Worm (Caenorhabditis elegans): ENCODE measurements around the gene fbxa-118.

Gene fbxa-118

DNA sequence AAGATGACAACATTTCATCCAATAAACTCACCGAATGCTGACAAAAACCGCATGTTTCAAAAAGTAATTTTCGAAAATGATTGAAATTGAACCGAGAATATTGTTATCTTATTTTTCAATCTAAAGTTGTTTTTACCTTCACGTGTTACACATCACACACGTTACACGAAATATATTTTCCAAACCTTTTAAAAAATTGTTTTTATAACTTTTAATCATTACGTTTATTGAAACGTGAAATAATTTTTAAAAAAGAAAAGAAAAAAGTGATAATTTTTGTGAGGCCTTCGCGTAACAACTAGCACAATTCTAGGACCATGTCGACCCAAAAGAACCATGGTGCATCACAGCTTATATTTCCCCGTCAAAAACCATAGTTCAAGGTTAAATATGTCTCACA, 17.8 kb upstream of the fbxa-118 start, which contains the start of gene M162.7:
Gene M162.7 (minus strand): TSS at position 101 of the 400 bp plus-strand sequence.
- no peak for TF ChIP-seq sem-2 (GFP tag; optimal IDR thresholded peaks at IDR 0.05)
- TF ChIP-seq cnd-1 (tag; optimal IDR thresholded peaks at IDR 0.05): no peak
- TF ChIP-seq mep-1 (tag; optimal IDR thresholded peaks at IDR 0.05): no peak
- no peak for TF ChIP-seq lin-13 (tag; optimal IDR thresholded peaks at IDR 0.05)
- no peak for TF ChIP-seq flh-1 (GFP tag; optimal IDR thresholded peaks at IDR 0.05)
- no peak for TF ChIP-seq unc-62 (GFP tag; optimal IDR thresholded peaks at IDR 0.05)
- no peak for TF ChIP-seq nhr-28 (tag; optimal IDR thresholded peaks at IDR 0.05)
- TF ChIP-seq pha-4 (tag; optimal IDR thresholded peaks at IDR 0.05): no peak
- no peak for TF ChIP-seq M03D4.4 (tag; optimal IDR thresholded peaks at IDR 0.05)
- no peak for TF ChIP-seq ceh-83 (GFP tag; optimal IDR thresholded peaks at IDR 0.05)
- TF ChIP-seq ces-1 (GFP tag; optimal IDR thresholded peaks at IDR 0.05): no peak

DNA sequence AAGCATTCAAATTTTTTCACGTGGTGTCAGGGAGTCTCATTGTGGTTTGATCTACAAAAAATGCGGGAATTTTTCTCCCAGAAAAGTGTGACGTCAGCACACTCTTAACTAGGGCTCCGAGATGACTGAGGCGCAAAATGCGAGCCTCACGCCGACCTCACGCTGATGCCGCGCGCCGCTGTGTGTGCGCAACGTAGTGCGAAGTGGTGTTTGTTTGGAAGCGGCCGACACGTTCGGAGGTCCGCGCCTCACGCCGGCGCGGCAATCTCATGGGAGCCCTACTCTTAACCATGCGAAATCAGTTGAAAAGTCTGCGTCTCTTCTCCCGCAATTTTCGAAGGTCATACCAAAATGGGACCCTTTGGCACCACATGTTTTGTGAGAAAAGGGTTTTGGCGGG, 13.1 kb upstream of the fbxa-118 start:
- TF ChIP-seq zip-8 (tag; optimal IDR thresholded peaks at IDR 0.05): no peak
- no peak for TF ChIP-seq lin-13 (tag; optimal IDR thresholded peaks at IDR 0.05)
- no peak for TF ChIP-seq unc-120 (tag; optimal IDR thresholded peaks at IDR 0.05; ENCODE audit: poor library complexity, severe bottlenecking)

DNA sequence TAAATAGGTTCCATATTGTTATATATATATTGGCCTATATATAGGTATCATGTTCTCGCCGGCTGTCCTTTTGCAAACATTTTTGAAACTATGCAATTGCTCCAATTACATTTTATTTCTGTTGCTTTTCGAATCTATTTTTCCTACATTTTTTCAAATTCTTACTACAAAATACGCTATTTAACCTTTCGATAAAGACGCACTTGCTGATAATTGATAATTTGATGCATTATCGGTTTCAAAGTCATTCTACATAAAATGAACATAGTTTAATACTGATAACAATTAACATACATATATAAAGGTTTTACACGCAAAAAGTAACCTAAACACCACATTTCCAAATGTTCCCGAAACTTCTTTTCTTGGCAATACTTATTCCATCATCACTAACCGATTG, 11.2 kb upstream of the fbxa-118 start, which contains the start of gene clec-258:
Gene clec-258 (plus strand): TSS at position 81 of the 400 bp plus-strand sequence.
- TF ChIP-seq cnd-1 (tag; optimal IDR thresholded peaks at IDR 0.05) (no peak), ceh-43 (GFP tag; optimal IDR thresholded peaks at IDR 0.05) (no peak), ztf-11 (tag; optimal IDR thresholded peaks at IDR 0.05) (no peak), unc-62 (GFP tag; optimal IDR thresholded peaks at IDR 0.05) (no peak), mab-5 (tag; optimal IDR thresholded peaks at IDR 0.05) (no peak), sptf-1 (tag; optimal IDR thresholded peaks at IDR 0.05) (no peak), blmp-1 (tag; optimal IDR thresholded peaks at IDR 0.05) (no peak), lin-32 (GFP tag; optimal IDR thresholded peaks at IDR 0.05) (no peak), ham-2 (GFP tag; optimal IDR thresholded peaks at IDR 0.05) (no peak)

DNA sequence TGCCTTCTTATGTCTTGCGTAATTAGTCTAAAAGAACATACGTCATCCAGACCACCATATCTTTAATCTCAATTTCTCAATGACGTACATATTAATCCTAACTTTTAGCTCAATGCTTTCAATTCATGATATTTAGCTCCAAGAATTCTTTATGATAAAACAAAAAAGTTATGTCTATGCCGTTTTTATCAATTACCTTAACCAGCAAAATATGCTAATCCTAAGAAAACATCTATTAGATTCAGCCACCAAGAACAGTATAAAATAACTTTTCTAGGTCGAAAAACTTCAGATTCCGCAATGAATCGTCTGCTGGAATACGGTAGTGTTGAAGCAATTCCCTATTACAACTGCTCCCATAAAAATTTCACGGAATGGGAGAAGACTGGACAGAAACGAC, 6.7 kb upstream of the fbxa-118 start, which contains the start of gene srt-45:
Gene srt-45 (plus strand): TSS at position 301 of the 400 bp plus-strand sequence.
- no peak for TF ChIP-seq ces-1 (GFP tag; optimal IDR thresholded peaks at IDR 0.05)
- peak; percentile 11 for TF ChIP-seq zip-8 (tag; optimal IDR thresholded peaks at IDR 0.05)
- no peak for TF ChIP-seq unc-39 (tag; optimal IDR thresholded peaks at IDR 0.05)
- TF ChIP-seq bed-3 (GFP tag; optimal IDR thresholded peaks at IDR 0.05): no peak
- no peak for TF ChIP-seq cnd-1 (tag; optimal IDR thresholded peaks at IDR 0.05)
- no peak for TF ChIP-seq tbx-8 (GFP tag; optimal IDR thresholded peaks at IDR 0.05)
- no peak for TF ChIP-seq mep-1 (tag; optimal IDR thresholded peaks at IDR 0.05)

DNA sequence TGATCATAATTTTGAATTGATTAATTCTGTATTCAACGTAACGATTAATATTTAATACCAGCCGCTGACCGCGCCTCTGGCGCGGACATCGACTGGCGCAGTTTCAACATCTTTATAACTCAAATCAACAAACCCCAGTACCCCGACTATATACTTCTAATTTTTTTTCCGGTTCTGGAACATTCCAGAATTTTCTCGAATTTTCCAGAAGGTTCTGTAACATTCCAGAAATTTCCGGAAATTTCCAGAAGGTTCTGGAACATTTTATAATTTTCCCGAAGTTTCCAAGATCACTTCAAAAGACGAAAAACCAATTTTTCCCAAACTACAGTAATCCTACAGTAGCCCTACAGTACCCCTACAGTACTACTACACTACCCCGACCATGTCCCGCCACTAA, 2.1 kb upstream of the fbxa-118 start:
- no peak for TF ChIP-seq nhr-12 (tag; optimal IDR thresholded peaks at IDR 0.05)
- no peak for TF ChIP-seq nhr-28 (tag; optimal IDR thresholded peaks at IDR 0.05)
- TF ChIP-seq tbx-8 (GFP tag; optimal IDR thresholded peaks at IDR 0.05): no peak
- TF ChIP-seq elt-3 (tag; optimal IDR thresholded peaks at IDR 0.05): no peak
- no peak for TF ChIP-seq flh-1 (GFP tag; optimal IDR thresholded peaks at IDR 0.05)
- no peak for TF ChIP-seq ceh-39 (tag; optimal IDR thresholded peaks at IDR 0.05)

DNA sequence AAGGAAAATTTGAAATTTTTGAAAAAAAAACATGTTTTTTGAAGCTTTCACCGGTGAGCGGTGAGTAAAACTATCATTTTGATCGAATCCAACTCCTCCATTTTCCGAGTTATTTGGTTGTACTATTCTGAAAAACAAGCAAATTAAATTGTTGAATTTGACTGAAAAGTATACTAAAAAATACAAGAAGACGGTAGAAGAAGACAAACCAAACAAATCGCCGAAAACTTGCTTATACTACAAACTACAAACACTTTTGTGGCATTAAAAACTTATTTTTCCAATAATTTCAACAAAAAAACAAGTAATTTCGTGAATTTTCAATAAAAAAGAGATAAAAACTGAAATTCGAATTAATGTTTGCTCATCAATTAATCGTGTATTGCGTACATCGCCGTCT, 1.5 kb upstream of the fbxa-118 start, which contains the start of gene fbxa-194:
Gene fbxa-194 (minus strand): TSS at position 101 of the 400 bp plus-strand sequence.
- TF ChIP-seq snpc-4 (tag; optimal IDR thresholded peaks at IDR 0.05): no peak
- no peak for TF ChIP-seq ceh-39 (tag; optimal IDR thresholded peaks at IDR 0.05)
- no peak for TF ChIP-seq hlh-1 (tag; optimal IDR thresholded peaks at IDR 0.05)
- TF ChIP-seq blmp-1 (tag; optimal IDR thresholded peaks at IDR 0.05): no peak
- no peak for TF ChIP-seq lin-13 (tag; optimal IDR thresholded peaks at IDR 0.05)
- TF ChIP-seq bed-3 (GFP tag; optimal IDR thresholded peaks at IDR 0.05): no peak
- TF ChIP-seq ztf-11 (tag; optimal IDR thresholded peaks at IDR 0.05): no peak
- TF ChIP-seq unc-120 (tag; optimal IDR thresholded peaks at IDR 0.05; ENCODE audit: poor library complexity, severe bottlenecking): no peak
- no peak for TF ChIP-seq nhr-2 (tag; optimal IDR thresholded peaks at IDR 0.05)
- TF ChIP-seq nhr-12 (tag; optimal IDR thresholded peaks at IDR 0.05): no peak
- no peak for TF ChIP-seq ceh-43 (GFP tag; optimal IDR thresholded peaks at IDR 0.05)
- TF ChIP-seq zip-8 (tag; optimal IDR thresholded peaks at IDR 0.05): no peak
- no peak for TF ChIP-seq nhr-76 (tag; optimal IDR thresholded peaks at IDR 0.05)
- TF ChIP-seq flh-1 (GFP tag; optimal IDR thresholded peaks at IDR 0.05): no peak
- TF ChIP-seq drap-1 (GFP tag; optimal IDR thresholded peaks at IDR 0.05): no peak
- TF ChIP-seq ces-1 (GFP tag; optimal IDR thresholded peaks at IDR 0.05): no peak
- no peak for TF ChIP-seq elt-1 (tag; optimal IDR thresholded peaks at IDR 0.05; ENCODE audit: borderline replicate concordance, insufficient read depth)
- TF ChIP-seq nhr-28 (tag; optimal IDR thresholded peaks at IDR 0.05): no peak
- TF ChIP-seq cnd-1 (tag; optimal IDR thresholded peaks at IDR 0.05): no peak
- no peak for TF ChIP-seq M03D4.4 (tag; optimal IDR thresholded peaks at IDR 0.05)
